Fruit fly (Drosophila melanogaster) whole organism, adult: Measurements from ENCODE around the gene CG8774.
A peak's percentile ranks its signal among the peaks of the same experiment; 100 is the strongest.

ENCODE experiments used
- CG11617 ChIP-seq: fragments of 200-800 bp; sonication (Bioruptor generic); optimal IDR thresholded peaks from 2 replicates; lab custom pipeline; 2017; ENCODE audit warnings: mild to moderate bottlenecking, missing biosample characterization, missing genetic modification reagents, missing genetic modification characterization
- CG12768 ChIP-seq: fragments of 200-800 bp; sonication (Bioruptor generic); optimal IDR thresholded peaks from 2 replicates; lab custom pipeline; 2017; ENCODE audit warnings: missing biosample characterization, missing genetic modification characterization, mild to moderate bottlenecking, moderate library complexity, missing genetic modification reagents
- CG14711 ChIP-seq: fragments of 200-800 bp; sonication (Bioruptor generic); optimal IDR thresholded peaks from 2 replicates; lab custom pipeline; 2018; ENCODE audit warnings: missing biosample characterization, mild to moderate bottlenecking, missing genetic modification characterization, moderate library complexity
- CG1620 ChIP-seq: fragments of 200-800 bp; sonication (Bioruptor generic); optimal IDR thresholded peaks from 2 replicates; lab custom pipeline; 2016; ENCODE audit warnings: missing biosample characterization, missing genetic modification characterization
- CG33017 ChIP-seq: fragments of 200-800 bp; sonication (Bioruptor generic); optimal IDR thresholded peaks from 2 replicates; lab custom pipeline; 2018; ENCODE audit warnings: missing biosample characterization, mild to moderate bottlenecking, missing genetic modification characterization, moderate library complexity
- CG5204 ChIP-seq: fragments of 200-800 bp; sonication (Bioruptor generic); optimal IDR thresholded peaks from 2 replicates; lab custom pipeline; 2016; ENCODE audit warnings: missing biosample characterization, missing genetic modification characterization
- CG7045 ChIP-seq: fragments of 200-800 bp; sonication (Bioruptor generic); optimal IDR thresholded peaks from 2 replicates; lab custom pipeline; 2017; ENCODE audit warnings: missing biosample characterization, mild to moderate bottlenecking, missing genetic modification characterization
- CG7101 ChIP-seq: fragments of 200-800 bp; sonication (Bioruptor generic); optimal IDR thresholded peaks from 2 replicates; lab custom pipeline; 2018; ENCODE audit warnings: missing biosample characterization, mild to moderate bottlenecking, missing genetic modification characterization, moderate library complexity
- Clk ChIP-seq: fragments of 200-800 bp; sonication (Bioruptor generic); optimal IDR thresholded peaks from 2 replicates; lab custom pipeline; 2017; ENCODE audit warnings: missing biosample characterization, missing genetic modification characterization
- Crg-1 ChIP-seq: fragments of 200-800 bp; sonication (Bioruptor generic); optimal IDR thresholded peaks from 2 replicates; lab custom pipeline; 2016; ENCODE audit warnings: missing biosample characterization, missing genetic modification characterization
- Hr96 ChIP-seq: fragments of 200-800 bp; sonication (Bioruptor generic); optimal IDR thresholded peaks from 2 replicates; lab custom pipeline; 2016; ENCODE audit warnings: missing biosample characterization, missing genetic modification characterization
- Mnt ChIP-seq: fragments of 200-800 bp; sonication (Bioruptor generic); optimal IDR thresholded peaks from 2 replicates; lab custom pipeline; 2016; ENCODE audit warnings: missing biosample characterization, mild to moderate bottlenecking, missing genetic modification characterization
- bab1 ChIP-seq: fragments of 200-800 bp; sonication (Bioruptor generic); optimal IDR thresholded peaks from 3 replicates; lab custom pipeline; 2019; ENCODE audit warnings: missing biosample characterization, mild to moderate bottlenecking, missing genetic modification characterization, moderate library complexity
- cic ChIP-seq: fragments of 200-800 bp; sonication (Bioruptor generic); optimal IDR thresholded peaks from 2 replicates; lab custom pipeline; 2017; ENCODE audit warnings: missing biosample characterization, mild to moderate bottlenecking, missing genetic modification characterization, moderate library complexity
- cnc ChIP-seq, 2 experiments: fragments of >200 bp; optimal IDR thresholded peaks; 2 replicates each; lab custom pipeline; 2017
- kay ChIP-seq: fragments of 200-800 bp; sonication (Bioruptor generic); peaks from one replicate; lab custom pipeline; 2016; ENCODE audit warnings: missing biosample characterization, missing genetic modification characterization, borderline replicate concordance
- ovo ChIP-seq: fragments of 200-800 bp; sonication (Bioruptor generic); optimal IDR thresholded peaks from 2 replicates; lab custom pipeline; 2016; ENCODE audit warnings: missing biosample characterization, missing genetic modification characterization
- pad ChIP-seq: fragments of 200-800 bp; sonication (Bioruptor generic); optimal IDR thresholded peaks from 3 replicates; lab custom pipeline; 2017; ENCODE audit warnings: missing biosample characterization, missing genetic modification characterization, mild to moderate bottlenecking, moderate library complexity, missing genetic modification reagents
- tj ChIP-seq: fragments of 200-800 bp; sonication (Bioruptor generic); optimal IDR thresholded peaks from 3 replicates; lab custom pipeline; 2017; ENCODE audit warnings: missing biosample characterization, mild to moderate bottlenecking, missing genetic modification characterization, moderate library complexity
- toe ChIP-seq: fragments of 200-800 bp; sonication (Bioruptor generic); optimal IDR thresholded peaks from 2 replicates; lab custom pipeline; 2016; ENCODE audit warnings: missing biosample characterization, missing genetic modification characterization

Gene CG8774

dm6 chr3R:13298114-13298818 is at the start of gene CG8774:
TSS of gene CG8774 (plus strand) at chr3R:13298768.
- TF ChIP-seq toe (no peak), Clk (GFP tag; lab: Kevin White, UChicago) (no peak), CG33017 (no peak), kay (GFP tag; lab: Kevin White, UChicago) (peak; percentile 21), Mnt (GFP tag; lab: Kevin White, UChicago) (no peak), CG11617 (no peak)

DNA sequence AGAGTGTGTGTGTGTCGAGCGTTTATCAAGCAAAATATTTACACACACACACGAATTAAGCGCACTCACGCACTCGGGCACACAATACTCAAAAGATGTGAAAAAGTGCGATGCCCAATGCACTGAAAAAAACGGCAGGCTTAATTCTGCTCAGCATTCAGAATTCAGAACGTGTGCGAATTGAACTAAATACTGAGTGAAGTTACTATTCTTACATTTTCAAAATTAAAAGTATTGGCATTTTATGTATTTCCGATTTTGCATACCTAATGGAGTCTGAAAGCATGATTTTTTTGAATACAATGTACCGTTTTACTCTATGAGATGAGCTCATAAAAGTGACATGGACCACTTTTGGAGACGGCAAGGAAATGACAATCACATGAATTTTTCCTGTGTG is 41.5 kb upstream of the CG8774 start:
- TF ChIP-seq Mnt (GFP tag; lab: Kevin White, UChicago) (no peak), kay (GFP tag; lab: Kevin White, UChicago) (no peak), Clk (GFP tag; lab: Kevin White, UChicago) (no peak), toe (no peak), tj (no peak), CG5204 (GFP tag; lab: Kevin White, UChicago) (no peak), CG7045 (no peak), cnc (optimal IDR thresholded peaks at IDR 0.05; lab: Kevin White, UChicago) (no peak), CG14711 (tag; lab: Kevin White, UChicago) (no peak), cic (GFP tag; lab: Kevin White, UChicago) (no peak), CG33017 (no peak), pad (GFP tag; lab: Kevin White, UChicago) (no peak), Crg-1 (GFP tag; lab: Kevin White, UChicago) (no peak), CG7101 (tag; lab: Kevin White, UChicago) (no peak)

- TF ChIP-seq kay (GFP tag; lab: Kevin White, UChicago) (peak; percentile 80), Crg-1 (GFP tag; lab: Kevin White, UChicago) (no peak), CG11617 (no peak), ovo (GFP tag; lab: Kevin White, UChicago) (no peak), bab1 (GFP tag; lab: Kevin White, UChicago) (no peak), CG12768 (peak; percentile 22), cnc (optimal IDR thresholded peaks at IDR 0.05; lab: Kevin White, UChicago) (no peak), CG14711 (tag; lab: Kevin White, UChicago) (no peak), CG7101 (tag; lab: Kevin White, UChicago) (no peak), Hr96 (GFP tag; lab: Kevin White, UChicago) (no peak)
Measured at dm6 chr3R:13258696-13259567, 39.6 kb upstream of the CG8774 start, which contains the start of gene Ace. TSS of gene Ace (minus strand) at chr3R:13259517.

DNA sequence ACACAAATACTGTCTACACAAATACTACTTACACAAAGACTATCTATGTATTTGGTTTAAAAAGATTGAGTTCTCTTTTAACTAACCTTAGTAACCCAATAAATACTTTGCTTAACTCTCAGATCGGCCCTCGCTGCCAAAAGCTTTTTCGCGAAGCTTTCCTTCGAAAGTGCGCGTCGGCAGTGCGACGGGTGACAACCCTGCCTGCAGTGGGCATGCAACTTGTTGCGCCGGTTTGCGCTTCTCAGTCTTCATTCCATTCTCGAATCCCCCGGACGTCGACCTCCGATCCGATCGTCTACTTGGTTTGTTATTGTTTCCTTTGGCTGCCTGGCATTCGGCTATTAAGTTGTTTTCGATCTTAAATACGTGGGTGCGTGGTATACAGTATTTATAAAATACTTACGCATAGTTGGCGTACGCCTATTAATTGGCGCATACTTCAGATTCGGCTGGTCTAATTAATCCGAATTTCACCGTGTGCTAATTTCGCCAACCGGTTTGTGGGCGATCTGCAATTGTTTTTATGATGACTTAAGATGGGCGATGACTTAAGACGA is 38.4 kb upstream of the CG8774 start, which contains the start of gene CG11686:
Gene CG11686 (plus strand): TSS at position 243 of the 560 bp plus-strand sequence.
- TF ChIP-seq bab1 (GFP tag; lab: Kevin White, UChicago) = peak; percentile 28
- TF ChIP-seq toe = no peak
- peak; percentile 6 for TF ChIP-seq CG5204 (GFP tag; lab: Kevin White, UChicago)
- TF ChIP-seq kay (GFP tag; lab: Kevin White, UChicago) = no peak
- TF ChIP-seq CG12768 = peak; percentile 49
- no peak for TF ChIP-seq cic (GFP tag; lab: Kevin White, UChicago)
- TF ChIP-seq Clk (GFP tag; lab: Kevin White, UChicago) = no peak
- peak; percentile 27 for TF ChIP-seq Mnt (GFP tag; lab: Kevin White, UChicago)
- peak; percentile 94 for TF ChIP-seq CG14711 (tag; lab: Kevin White, UChicago)
- TF ChIP-seq Hr96 (GFP tag; lab: Kevin White, UChicago) = no peak

DNA sequence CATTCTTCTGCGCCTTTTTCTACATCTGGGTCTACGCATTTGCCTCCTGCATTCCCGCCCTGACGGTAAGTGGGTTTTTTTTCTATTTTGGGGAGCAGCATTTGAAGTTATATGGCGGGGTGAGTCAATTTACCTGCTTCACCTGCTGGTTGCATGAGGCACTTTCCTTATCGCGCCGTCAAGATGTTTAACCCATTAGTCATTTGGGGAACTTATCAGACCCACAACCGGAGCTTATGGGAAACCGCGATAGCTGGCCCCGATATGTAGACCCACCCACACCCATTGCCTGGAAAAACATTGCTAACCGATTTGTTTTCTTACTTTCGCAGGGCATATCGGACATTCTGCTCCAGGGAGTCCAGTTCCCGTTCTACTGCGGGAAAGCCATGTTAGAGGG is 36.9 kb upstream of the CG8774 start:
- TF ChIP-seq kay (GFP tag; lab: Kevin White, UChicago) (no peak), cic (GFP tag; lab: Kevin White, UChicago) (no peak), CG1620 (GFP tag; lab: Kevin White, UChicago) (no peak), Hr96 (GFP tag; lab: Kevin White, UChicago) (no peak), CG12768 (no peak), pad (GFP tag; lab: Kevin White, UChicago) (no peak), ovo (GFP tag; lab: Kevin White, UChicago) (no peak), CG14711 (tag; lab: Kevin White, UChicago) (no peak), CG7045 (no peak), CG5204 (GFP tag; lab: Kevin White, UChicago) (no peak), CG11617 (no peak), Clk (GFP tag; lab: Kevin White, UChicago) (no peak), CG33017 (no peak), CG7101 (tag; lab: Kevin White, UChicago) (no peak), tj (no peak)
